Worm (Caenorhabditis elegans) whole organism, L4 larva: ENCODE measurements around the gene clec-165.

Source experiments
- Y105C5A.15 ChIP-seq: fragments of 200-800 bp; sonication (Bioruptor generic); IDR thresholded peaks from 2 replicates; pipeline ENCODE4 v1.3.6; 2022; ENCODE audit warnings: missing genetic modification characterization, missing compliant biosample characterization
- cey-2 ChIP-seq: sonication (generic microtip); optimal IDR thresholded peaks from 3 replicates; lab custom pipeline; 2017; ENCODE audit warnings: missing genetic modification characterization, mild to moderate bottlenecking, missing compliant biosample characterization, antibody characterized with exemption, borderline replicate concordance; ENCODE audit not compliant: insufficient read depth
- fos-1 ChIP-seq: fragments of 150-350 bp; optimal IDR thresholded peaks from 2 replicates; lab custom pipeline; 2014; ENCODE audit warnings: missing biosample characterization, missing genetic modification characterization
- lin-13 ChIP-seq: fragments of 150-350 bp; optimal IDR thresholded peaks from 2 replicates; lab custom pipeline; 2014; ENCODE audit warnings: missing biosample characterization, missing genetic modification reagents, missing genetic modification characterization
- nhr-6 ChIP-seq: fragments of 150-350 bp; optimal IDR thresholded peaks from 2 replicates; lab custom pipeline; 2014; ENCODE audit warnings: missing biosample characterization, missing genetic modification characterization
- pha-4 ChIP-seq, 2 experiments: fragments of 150-350 bp in 1 of 2; fragments of 200-800 bp in 1 of 2; sonication (Bioruptor generic) in 1 of 2; IDR thresholded peaks in 1 of 2; optimal IDR thresholded peaks in 1 of 2; 2 replicates each; pipeline versions ENCODE4 v1.3.6 to Lab custom; 2014 to 2022; ENCODE audit warnings: missing genetic modification characterization in 2 of 2, missing genetic modification reagents in 2 of 2, missing biosample characterization in 1 of 2, missing compliant biosample characterization in 1 of 2
- sdz-12 ChIP-seq: fragments of 200-800 bp; sonication (Bioruptor generic); optimal IDR thresholded peaks from 2 replicates; lab custom pipeline; 2018; ENCODE audit warnings: mild to moderate bottlenecking, missing genetic modification characterization, missing compliant biosample characterization
- unc-62 ChIP-seq, 3 experiments: fragments of 150-350 bp in 1 of 3; sonication (generic microtip); optimal IDR thresholded peaks in 2 of 3; peaks in 1 of 3; 1 replicate in 1 of 3; 2 replicates in 2 of 3; lab custom pipeline; 2014 to 2017; ENCODE audit warnings: missing biosample characterization in 3 of 3, missing genetic modification characterization in 3 of 3, missing genetic modification reagents in 3 of 3, missing genotype in 1 of 3
- zfp-2 ChIP-seq: sonication (generic microtip); optimal IDR thresholded peaks from 2 replicates; lab custom pipeline; 2016; ENCODE audit warnings: mild to moderate bottlenecking, missing genetic modification characterization, missing compliant biosample characterization
- ztf-11 ChIP-seq: fragments of 150-350 bp; optimal IDR thresholded peaks from 2 replicates; lab custom pipeline; 2014; ENCODE audit warnings: missing biosample characterization, missing genetic modification characterization
- ztf-7 ChIP-seq: fragments of 150-350 bp; optimal IDR thresholded peaks from 2 replicates; lab custom pipeline; 2014; ENCODE audit warnings: missing biosample characterization, missing genetic modification characterization

DNA sequence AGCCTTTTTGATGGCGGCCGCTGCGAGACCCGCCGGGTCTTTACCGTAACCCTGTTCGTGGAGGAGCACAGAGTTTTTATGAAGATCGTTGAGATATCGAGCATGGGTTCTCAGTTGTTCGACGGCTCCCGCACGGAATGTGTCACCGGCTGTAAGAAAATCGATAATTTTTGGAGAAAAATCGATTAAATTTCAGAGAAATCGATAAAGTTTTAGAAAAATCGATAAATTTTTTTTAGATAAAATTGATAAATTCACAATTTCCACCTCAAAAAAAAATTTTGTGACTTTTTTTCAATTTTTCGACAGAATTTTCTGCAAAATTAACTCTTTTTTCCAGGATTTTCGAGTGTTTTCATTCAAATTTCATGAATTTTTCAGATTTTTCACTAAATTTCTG lies 11.9 kb downstream of the clec-165 start:
- TF ChIP-seq nhr-6 (no peak), fos-1 (tag; lab: Kevin White, UChicago) (no peak), unc-62 (GFP tag; optimal IDR thresholded peaks at IDR 0.05 in 1 of 2; lab: Kevin White, UChicago) (no peak), unc-62 (tag; optimal IDR thresholded peaks at IDR 0.05; lab: Kevin White, UChicago) (no peak), cey-2 (tag; lab: Kevin White, UChicago) (no peak), Y105C5A.15 (no peak), sdz-12 (GFP tag; lab: Kevin White, UChicago) (no peak), zfp-2 (tag; lab: Kevin White, UChicago) (no peak), ztf-11 (no peak), ztf-7 (tag; lab: Kevin White, UChicago) (no peak), pha-4 (GFP tag; IDR thresholded peaks at IDR 0.05; lab: Robert Waterston, UW) (no peak), pha-4 (tag; optimal IDR thresholded peaks at IDR 0.05; lab: Kevin White, UChicago) (no peak), lin-13 (GFP tag; lab: Kevin White, UChicago) (no peak)
